Fruit fly (Drosophila melanogaster) whole organism, embryonic: ENCODE results near the gene CG46397.

Source experiments
- B-H2 ChIP-seq: fragments of 200-800 bp; sonication (Bioruptor generic); optimal IDR thresholded peaks from 2 replicates; lab custom pipeline; 2018; ENCODE audit warnings: missing biosample characterization, mild to moderate bottlenecking, missing genetic modification characterization
- CG10267 ChIP-seq: fragments of 200-800 bp; sonication (Bioruptor generic); optimal IDR thresholded peaks from 2 replicates; lab custom pipeline; 2018; ENCODE audit warnings: missing biosample characterization, mild to moderate bottlenecking, missing genetic modification characterization, moderate library complexity
- CG10366 ChIP-seq: fragments of 200-800 bp; sonication (Bioruptor generic); IDR thresholded peaks from 2 replicates; pipeline ENCODE4 v1.3.6; 2022; ENCODE audit warnings: missing biosample characterization, missing genetic modification characterization
- CG11504 ChIP-seq: fragments of 200-800 bp; sonication (Bioruptor generic); optimal IDR thresholded peaks from 3 replicates; lab custom pipeline; 2019; ENCODE audit warnings: missing biosample characterization, mild to moderate bottlenecking, missing genetic modification characterization, moderate library complexity
- CG1233 ChIP-seq: fragments of 200-800 bp; sonication (Bioruptor generic); optimal IDR thresholded peaks from 4 replicates; lab custom pipeline; 2018; ENCODE audit warnings: missing biosample characterization, mild to moderate bottlenecking, missing genetic modification characterization
- CG12744 ChIP-seq: fragments of 200-800 bp; sonication (Bioruptor generic); optimal IDR thresholded peaks from 2 replicates; lab custom pipeline; 2016; ENCODE audit warnings: missing biosample characterization, missing genetic modification characterization
- CG13624 ChIP-seq: fragments of 200-800 bp; sonication (Bioruptor generic); optimal IDR thresholded peaks from 2 replicates; lab custom pipeline; 2016; ENCODE audit warnings: missing biosample characterization, missing genetic modification characterization
- CG13775 ChIP-seq: fragments of 200-800 bp; sonication (Bioruptor generic); optimal IDR thresholded peaks from 3 replicates; lab custom pipeline; 2017; ENCODE audit warnings: missing biosample characterization, mild to moderate bottlenecking, missing genetic modification characterization
- CG14667 ChIP-seq: fragments of 200-800 bp; sonication (Bioruptor generic); IDR thresholded peaks from 2 replicates; pipeline ENCODE4 v1.3.6; 2022; ENCODE audit warnings: missing biosample characterization, missing genetic modification characterization
- CG15269 ChIP-seq: fragments of 200-800 bp; sonication (Bioruptor generic); optimal IDR thresholded peaks from 2 replicates; lab custom pipeline; 2018; ENCODE audit warnings: missing biosample characterization, mild to moderate bottlenecking, missing genetic modification characterization, moderate library complexity
- CG1602 ChIP-seq: fragments of 200-800 bp; sonication (Bioruptor generic); optimal IDR thresholded peaks from 3 replicates; lab custom pipeline; 2016; ENCODE audit warnings: missing biosample characterization, missing genetic modification characterization
- CG1647 ChIP-seq: fragments of 200-800 bp; sonication (Bioruptor generic); optimal IDR thresholded peaks from 3 replicates; lab custom pipeline; 2016; ENCODE audit warnings: missing biosample characterization, missing genetic modification characterization
- CG16813 ChIP-seq: fragments of 200-800 bp; sonication (Bioruptor generic); IDR thresholded peaks from 3 replicates; pipeline ENCODE4 v1.3.6; 2022; ENCODE audit warnings: missing biosample characterization, missing genetic modification characterization; ENCODE audit not compliant: partially characterized antibody
- CG17186 ChIP-seq: fragments of 200-800 bp; sonication (Bioruptor generic); optimal IDR thresholded peaks from 3 replicates; lab custom pipeline; 2017; ENCODE audit warnings: missing biosample characterization, missing genetic modification reagents, missing genetic modification characterization
- CG2129 ChIP-seq: fragments of 200-800 bp; sonication (Bioruptor generic); IDR thresholded peaks from 2 replicates; pipeline ENCODE4 v1.3.6; 2022; ENCODE audit warnings: missing biosample characterization, missing genetic modification characterization; ENCODE audit not compliant: partially characterized antibody
- CG3407 ChIP-seq: fragments of 200-800 bp; sonication (Bioruptor generic); optimal IDR thresholded peaks from 2 replicates; lab custom pipeline; 2018; ENCODE audit warnings: missing biosample characterization, mild to moderate bottlenecking, missing genetic modification characterization
- CG3847 ChIP-seq: fragments of 200-800 bp; sonication (Bioruptor generic); IDR thresholded peaks from 2 replicates; pipeline ENCODE4 v1.3.6; 2022; ENCODE audit warnings: missing biosample characterization, missing genetic modification characterization
- CG4328 ChIP-seq: fragments of 200-800 bp; sonication (Bioruptor generic); optimal IDR thresholded peaks from 3 replicates; lab custom pipeline; 2017; ENCODE audit warnings: missing biosample characterization, missing genetic modification reagents, missing genetic modification characterization
- CG4404 ChIP-seq: fragments of 200-800 bp; sonication (Bioruptor generic); IDR thresholded peaks from 2 replicates; pipeline ENCODE4 v1.3.6; 2022; ENCODE audit warnings: missing biosample characterization, missing genetic modification characterization
- CG5953 ChIP-seq: fragments of 200-800 bp; sonication (Bioruptor generic); IDR thresholded peaks from 2 replicates; pipeline ENCODE4 v1.3.6; 2022; ENCODE audit warnings: missing biosample characterization, missing genetic modification characterization
- CG6272 ChIP-seq: fragments of 200-800 bp; sonication (Bioruptor generic); IDR thresholded peaks from 2 replicates; pipeline ENCODE4 v1.3.6; 2022; ENCODE audit warnings: missing biosample characterization, missing genetic modification characterization
- CG7372 ChIP-seq: fragments of 200-800 bp; sonication (Bioruptor generic); IDR thresholded peaks from 2 replicates; pipeline ENCODE4 v1.3.6; 2022; ENCODE audit warnings: missing biosample characterization, missing genetic modification characterization
- CG9609 ChIP-seq: fragments of 200-800 bp; sonication (Bioruptor generic); optimal IDR thresholded peaks from 3 replicates; lab custom pipeline; 2016; ENCODE audit warnings: missing biosample characterization, missing genetic modification characterization
- Dek ChIP-seq: fragments of 200-800 bp; sonication (Bioruptor generic); optimal IDR thresholded peaks from 3 replicates; lab custom pipeline; 2019; ENCODE audit warnings: missing biosample characterization, mild to moderate bottlenecking, missing genetic modification characterization, moderate library complexity
- Doc3 ChIP-seq: fragments of 200-800 bp; sonication (Bioruptor generic); IDR thresholded peaks from 3 replicates; pipeline ENCODE4 v1.3.6; 2022; ENCODE audit warnings: missing biosample characterization, missing genetic modification characterization; ENCODE audit not compliant: partially characterized antibody
- Drgx ChIP-seq: fragments of 200-800 bp; sonication (Bioruptor generic); IDR thresholded peaks from 2 replicates; pipeline ENCODE4 v1.3.6; 2022; ENCODE audit warnings: missing biosample characterization, missing genetic modification characterization
- E2f1 ChIP-seq: fragments of 200-800 bp; sonication (Bioruptor generic); IDR thresholded peaks from 2 replicates; pipeline ENCODE4 v1.3.6; 2022; ENCODE audit warnings: missing biosample characterization, missing genetic modification characterization
- Oaz ChIP-seq: fragments of 200-800 bp; sonication (Bioruptor generic); IDR thresholded peaks from 2 replicates; pipeline ENCODE4 v1.3.6; 2022; ENCODE audit warnings: missing biosample characterization, missing genetic modification characterization
- Sox100B ChIP-seq: fragments of 200-800 bp; sonication (Bioruptor generic); optimal IDR thresholded peaks from 3 replicates; lab custom pipeline; 2018; ENCODE audit warnings: missing biosample characterization, mild to moderate bottlenecking, missing genetic modification characterization
- ase ChIP-seq: fragments of 200-800 bp; sonication (Bioruptor generic); IDR thresholded peaks from 3 replicates; pipeline ENCODE4 v1.3.6; 2022; ENCODE audit warnings: missing biosample characterization, missing genetic modification characterization
- ash1 ChIP-seq: fragments of 200-800 bp; sonication (Bioruptor generic); optimal IDR thresholded peaks from 2 replicates; lab custom pipeline; 2018; ENCODE audit warnings: missing biosample characterization, mild to moderate bottlenecking, missing genetic modification characterization
- bbx ChIP-seq: fragments of 200-800 bp; sonication (Bioruptor generic); IDR thresholded peaks from 2 replicates; pipeline ENCODE4 v1.3.6; 2022; ENCODE audit warnings: missing biosample characterization, missing genetic modification characterization; ENCODE audit not compliant: partially characterized antibody
- bowl ChIP-seq: fragments of 200-800 bp; sonication (Bioruptor generic); IDR thresholded peaks from 2 replicates; pipeline ENCODE4 v1.3.6; 2022; ENCODE audit warnings: missing biosample characterization, missing genetic modification characterization
- bsh ChIP-seq, 2 experiments: fragments of 200-800 bp; sonication (Bioruptor generic); optimal IDR thresholded peaks; 2 replicates each; lab custom pipeline; 2017 to 2018; ENCODE audit warnings: mild to moderate bottlenecking in 2 of 2, missing biosample characterization in 2 of 2, missing genetic modification characterization in 2 of 2, moderate library complexity in 1 of 2
- cg ChIP-seq: fragments of 200-800 bp; sonication (Bioruptor generic); optimal IDR thresholded peaks from 3 replicates; lab custom pipeline; 2019; ENCODE audit warnings: missing biosample characterization, mild to moderate bottlenecking, missing genetic modification characterization, moderate library complexity
- corto ChIP-seq: fragments of 200-800 bp; sonication (Bioruptor generic); optimal IDR thresholded peaks from 2 replicates; lab custom pipeline; 2016; ENCODE audit warnings: missing biosample characterization, mild to moderate bottlenecking, missing genetic modification characterization, moderate library complexity
- cwo ChIP-seq: fragments of 200-800 bp; sonication (Bioruptor generic); optimal IDR thresholded peaks from 3 replicates; lab custom pipeline; 2017; ENCODE audit warnings: missing biosample characterization, missing genetic modification characterization, mild to moderate bottlenecking, moderate library complexity, missing genetic modification reagents
- dan ChIP-seq: fragments of 200-800 bp; sonication (Bioruptor generic); IDR thresholded peaks from 2 replicates; pipeline ENCODE4 v1.3.6; 2022; ENCODE audit warnings: missing biosample characterization, missing genetic modification characterization
- gro ChIP-seq: fragments of 200-800 bp; sonication (Bioruptor generic); optimal IDR thresholded peaks from 2 replicates; lab custom pipeline; 2016; ENCODE audit warnings: missing biosample characterization, missing genetic modification characterization
- maf-S ChIP-seq: fragments of 200-800 bp; sonication (Bioruptor generic); optimal IDR thresholded peaks from 2 replicates; lab custom pipeline; 2016; ENCODE audit warnings: missing biosample characterization, missing genetic modification characterization
- nau ChIP-seq: fragments of 200-800 bp; sonication (Bioruptor generic); optimal IDR thresholded peaks from 3 replicates; lab custom pipeline; 2017; ENCODE audit warnings: missing biosample characterization, mild to moderate bottlenecking, missing genetic modification characterization, missing genetic modification reagents
- otp ChIP-seq: fragments of 200-800 bp; sonication (Bioruptor generic); IDR thresholded peaks from 3 replicates; pipeline ENCODE4, ENCODE4 v1.3.6; 2022; ENCODE audit warnings: missing biosample characterization, missing genetic modification characterization
- pros ChIP-seq: fragments of 200-800 bp; sonication (Bioruptor generic); optimal IDR thresholded peaks from 3 replicates; lab custom pipeline; 2019; ENCODE audit warnings: missing biosample characterization, mild to moderate bottlenecking, missing genetic modification characterization, moderate library complexity
- run ChIP-seq: fragments of 200-800 bp; sonication (Bioruptor generic); optimal IDR thresholded peaks from 3 replicates; lab custom pipeline; 2018; ENCODE audit warnings: missing biosample characterization, mild to moderate bottlenecking, missing genetic modification characterization
- sc ChIP-seq, 3 experiments: fragments of >200 bp in 2 of 3; fragments of 200-800 bp in 1 of 3; sonication (Bioruptor generic) in 1 of 3; optimal IDR thresholded peaks; 2 replicates in 2 of 3; 3 replicates in 1 of 3; lab custom pipeline; 2017; ENCODE audit warnings: mild to moderate bottlenecking in 1 of 3, missing biosample characterization in 1 of 3, missing genetic modification characterization in 1 of 3, missing genetic modification reagents in 1 of 3
- sim ChIP-seq: fragments of 200-800 bp; sonication (Bioruptor generic); IDR thresholded peaks from 2 replicates; pipeline ENCODE4 v1.3.6; 2022; ENCODE audit warnings: missing biosample characterization, missing genetic modification characterization
- tll ChIP-seq, 2 experiments: fragments of 200-800 bp in 1 of 2; fragments of >200 bp in 1 of 2; sonication (Bioruptor generic) in 1 of 2; optimal IDR thresholded peaks; 2 replicates each; lab custom pipeline; 2017 to 2019; ENCODE audit warnings: missing biosample characterization in 2 of 2, missing genetic modification characterization in 2 of 2, mild to moderate bottlenecking in 1 of 2, moderate library complexity in 1 of 2
- unpg ChIP-seq: fragments of 200-800 bp; sonication (Bioruptor generic); optimal IDR thresholded peaks from 3 replicates; lab custom pipeline; 2018; ENCODE audit warnings: missing biosample characterization, mild to moderate bottlenecking, missing genetic modification characterization, moderate library complexity
- wor ChIP-seq: fragments of 200-800 bp; sonication (Bioruptor generic); IDR thresholded peaks from 2 replicates; pipeline ENCODE4 v1.3.6; 2022; ENCODE audit warnings: missing biosample characterization, missing genetic modification characterization

Gene CG46397

DNA sequence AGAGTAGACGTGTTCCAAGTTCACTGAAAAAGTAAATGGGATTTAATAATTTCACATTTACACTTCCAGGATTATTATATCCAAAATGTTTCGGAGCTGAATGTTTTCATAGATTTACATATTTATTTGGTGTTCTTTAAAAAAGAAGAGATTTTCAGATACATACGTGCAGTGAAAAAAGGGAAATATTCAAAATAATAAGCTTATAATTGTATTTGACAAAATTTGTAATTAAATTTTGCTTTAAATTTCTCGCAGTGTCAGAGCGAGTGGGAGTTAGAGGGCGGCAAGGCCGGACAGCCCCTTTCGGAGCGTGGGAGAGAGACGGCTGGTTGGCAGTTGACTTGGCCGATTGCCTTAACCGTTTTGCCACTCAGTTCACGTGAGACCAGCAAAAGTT, 10.1 kb upstream of the CG46397 start, which contains the start of gene Tsp29Fb (continued):
- TF ChIP-seq wor (GFP tag; lab: Robert Waterston, UW) (peak; percentile 60; the same call in 1 of the 2 replicates), ash1 (no peak), CG12744 (GFP tag; lab: Kevin White, UChicago) (peak; percentile 29), Drgx (GFP tag; lab: Robert Waterston, UW) (no peak), otp (GFP tag; lab: Robert Waterston, UW) (no peak), CG9609 (GFP tag; lab: Kevin White, UChicago) (peak; percentile 12), CG4328 (GFP tag; lab: Kevin White, UChicago) (peak; percentile 65), sim (GFP tag; lab: Robert Waterston, UW) (no peak), unpg (peak; percentile 79), bsh (GFP tag; optimal IDR thresholded peaks at IDR 0.05; lab: Kevin White, UChicago) (peak in 1 of 2 experiments; percentile 57), tll (GFP tag; optimal IDR thresholded peaks at IDR 0.05; lab: Kevin White, UChicago) (no peak), CG13775 (GFP tag; lab: Kevin White, UChicago) (peak; percentile 58), CG6272 (GFP tag; lab: Robert Waterston, UW) (peak; percentile 23; the same call in 1 of the 2 replicates), CG3407 (GFP tag; lab: Kevin White, UChicago) (peak; percentile 32), CG11504 (tag; lab: Kevin White, UChicago) (peak; percentile 86), CG7372 (GFP tag; lab: Robert Waterston, UW) (peak; percentile 66; the same call in 1 of the 2 replicates), CG14667 (peak; percentile 49; the same call in 1 of the 2 replicates), nau (GFP tag; lab: Kevin White, UChicago) (peak; percentile 46), bbx (GFP tag; lab: Robert Waterston, UW) (no peak), CG5953 (peak; percentile 47; the same call in 1 of the 2 replicates), CG10267 (tag; lab: Kevin White, UChicago) (peak; percentile 52), CG1602 (GFP tag; lab: Kevin White, UChicago) (peak; percentile 49), B-H2 (GFP tag; lab: Kevin White, UChicago) (peak; percentile 73), maf-S (GFP tag; lab: Kevin White, UChicago) (peak; percentile 42), bowl (GFP tag; lab: Robert Waterston, UW) (no peak), CG16813 (no peak), CG2129 (no peak), CG4404 (GFP tag; lab: Robert Waterston, UW) (peak; percentile 23; the same call in 1 of the 2 replicates), CG15269 (tag; lab: Kevin White, UChicago) (peak; percentile 88), dan (GFP tag; lab: Robert Waterston, UW) (no peak), Doc3 (GFP tag; lab: Robert Waterston, UW) (no peak), Sox100B (GFP tag; lab: Kevin White, UChicago) (peak; percentile 77), E2f1 (peak; percentile 61; the same call in 1 of the 2 replicates), CG1233 (GFP tag; lab: Kevin White, UChicago) (peak; percentile 66), CG1647 (GFP tag; lab: Kevin White, UChicago) (peak; percentile 9), CG17186 (GFP tag; lab: Kevin White, UChicago) (no peak), sc (optimal IDR thresholded peaks at IDR 0.05; lab: Kevin White, UChicago) (no peak), sc (GFP tag; optimal IDR thresholded peaks at IDR 0.05; lab: Kevin White, UChicago) (peak; percentile 14), CG3847 (peak; percentile 67), pros (GFP tag; lab: Kevin White, UChicago) (no peak), CG10366 (GFP tag; lab: Robert Waterston, UW) (peak; percentile 65; the same call in 1 of the 2 replicates), corto (GFP tag; lab: Kevin White, UChicago) (peak; percentile 5), ase (GFP tag; lab: Robert Waterston, UW) (0 out of 3 replicates have a peak, but pooled peaks have one; percentile 19), CG13624 (GFP tag; lab: Kevin White, UChicago) (peak; percentile 71), cg (GFP tag; lab: Kevin White, UChicago) (no peak), gro (peak; percentile 10), Dek (tag; lab: Kevin White, UChicago) (peak; percentile 86), run (tag; lab: Kevin White, UChicago) (peak; percentile 52), cwo (peak; percentile 84), Oaz (peak; percentile 38; the same call in 1 of the 2 replicates)
